Worm (Caenorhabditis elegans) whole organism, L4 larva: ENCODE data around the gene dpl-1.

Experiments
- ZK337.2 ChIP-seq: fragments of 200-800 bp; sonication (Bioruptor generic); IDR thresholded peaks from 2 replicates; pipeline ENCODE4 v1.3.6; 2022; ENCODE audit warnings: missing genetic modification reagents, missing genetic modification characterization, missing compliant biosample characterization
- ama-1 ChIP-seq: fragments of 150-350 bp; optimal IDR thresholded peaks from 2 replicates; lab custom pipeline; 2014; ENCODE audit warnings: inconsistent platforms, mixed read lengths
- dpl-1 ChIP-seq: fragments of 150-350 bp; optimal IDR thresholded peaks from 2 replicates; lab custom pipeline; 2014; ENCODE audit warnings: missing biosample characterization, missing genetic modification reagents, missing genetic modification characterization
- hmg-1.1 ChIP-seq: fragments of 200-800 bp; sonication (Bioruptor generic); IDR thresholded peaks from 2 replicates; pipeline ENCODE4 v1.3.6; 2022; ENCODE audit warnings: missing genetic modification reagents, missing genetic modification characterization, missing compliant biosample characterization
- lin-38 ChIP-seq: fragments of 200-800 bp; sonication (Bioruptor generic); IDR thresholded peaks from 2 replicates; pipeline ENCODE4 v1.3.6; 2022; ENCODE audit warnings: missing genetic modification reagents, missing genetic modification characterization, missing compliant biosample characterization
- mdt-29 ChIP-seq: fragments of 200-800 bp; sonication (Bioruptor generic); IDR thresholded peaks from 2 replicates; pipeline ENCODE4 v1.3.6; 2022; ENCODE audit warnings: missing genetic modification reagents, missing genetic modification characterization, missing compliant biosample characterization
- mxl-2 ChIP-seq: fragments of 200-800 bp; sonication (Bioruptor generic); conservative IDR thresholded peaks from 2 replicates; pipeline ENCODE4 v1.3.6; 2022; ENCODE audit warnings: missing genetic modification reagents, missing genetic modification characterization, missing compliant biosample characterization
- nhr-77 ChIP-seq: fragments of 150-350 bp; optimal IDR thresholded peaks from 2 replicates; lab custom pipeline; 2014; ENCODE audit warnings: missing biosample characterization, missing genetic modification characterization
- pha-4 ChIP-seq, 2 experiments: fragments of 150-350 bp in 1 of 2; fragments of 200-800 bp in 1 of 2; sonication (Bioruptor generic) in 1 of 2; IDR thresholded peaks in 1 of 2; optimal IDR thresholded peaks in 1 of 2; 2 replicates each; pipeline versions ENCODE4 v1.3.6 to Lab custom; 2014 to 2022; ENCODE audit warnings: missing genetic modification characterization in 2 of 2, missing genetic modification reagents in 2 of 2, missing biosample characterization in 1 of 2, missing compliant biosample characterization in 1 of 2
- snpc-4 ChIP-seq: fragments of 150-350 bp; optimal IDR thresholded peaks from 2 replicates; lab custom pipeline; 2014; ENCODE audit warnings: missing biosample characterization, missing genetic modification characterization
- ztf-7 ChIP-seq: fragments of 150-350 bp; optimal IDR thresholded peaks from 2 replicates; lab custom pipeline; 2014; ENCODE audit warnings: missing biosample characterization, missing genetic modification characterization

DNA sequence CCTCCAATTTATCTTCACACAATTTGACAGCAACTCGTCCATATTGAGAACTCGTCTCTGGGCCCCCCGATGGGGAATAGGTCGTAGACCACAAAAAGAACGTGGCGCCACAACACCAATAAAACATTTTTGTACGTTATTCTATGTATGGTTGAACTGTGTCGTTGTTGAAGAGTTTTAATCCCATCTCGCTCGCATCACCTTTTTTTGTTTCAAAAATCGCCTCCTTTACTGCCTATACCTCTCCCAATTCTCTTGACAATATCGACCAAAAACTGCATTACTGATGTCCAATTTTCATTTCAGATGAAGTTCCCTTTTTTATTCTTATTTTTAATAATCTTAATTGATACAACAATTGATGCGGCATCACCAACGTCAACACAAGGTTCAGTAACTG, 27.5 kb downstream of the dpl-1 start, which contains the start of gene let-23:
- TF ChIP-seq dpl-1 (no peak), mdt-29 (GFP tag; lab: Robert Waterston, UW) (no peak), nhr-77 (tag; lab: Kevin White, UChicago) (no peak), mxl-2 (GFP tag; lab: Robert Waterston, UW) (no peak), ZK337.2 (GFP tag; lab: Robert Waterston, UW) (no peak), lin-38 (no peak), hmg-1.1 (GFP tag; lab: Robert Waterston, UW) (no peak), ztf-7 (tag; lab: Kevin White, UChicago) (no peak), snpc-4 (tag; lab: Kevin White, UChicago) (no peak), ama-1 (lab: Kevin White, UChicago) (no peak), pha-4 (GFP tag; IDR thresholded peaks at IDR 0.05; lab: Robert Waterston, UW) (no peak), pha-4 (tag; optimal IDR thresholded peaks at IDR 0.05; lab: Kevin White, UChicago) (no peak)
